Fruit fly (Drosophila melanogaster) whole organism, embryonic: ENCODE measurements around the gene Yip1d1.
A peak's percentile ranks its signal among the peaks of the same experiment; 100 is the strongest.

Experiments
- Awh ChIP-seq: fragments of 200-800 bp; sonication (Bioruptor generic); IDR thresholded peaks from 2 replicates; pipeline ENCODE4, ENCODE4 v1.3.6; 2022; ENCODE audit warnings: missing biosample characterization, missing genetic modification characterization
- Bgb ChIP-seq: fragments of 200-800 bp; sonication (Bioruptor generic); IDR thresholded peaks from 2 replicates; pipeline ENCODE4 v1.3.6; 2022; ENCODE audit warnings: missing biosample characterization, missing genetic modification characterization; ENCODE audit not compliant: partially characterized antibody
- CG1024 ChIP-seq: fragments of 200-800 bp; sonication (Bioruptor generic); IDR thresholded peaks from 2 replicates; pipeline ENCODE4 v1.3.6; 2022; ENCODE audit warnings: missing biosample characterization, missing genetic modification characterization
- CG11456 ChIP-seq: fragments of 200-800 bp; sonication (Bioruptor generic); IDR thresholded peaks from 3 replicates; pipeline ENCODE4 v1.3.6; 2022; ENCODE audit warnings: missing biosample characterization, missing genetic modification characterization
- CG11504 ChIP-seq: fragments of 200-800 bp; sonication (Bioruptor generic); optimal IDR thresholded peaks from 3 replicates; lab custom pipeline; 2019; ENCODE audit warnings: missing biosample characterization, mild to moderate bottlenecking, missing genetic modification characterization, moderate library complexity
- CG13624 ChIP-seq: fragments of 200-800 bp; sonication (Bioruptor generic); optimal IDR thresholded peaks from 2 replicates; lab custom pipeline; 2016; ENCODE audit warnings: missing biosample characterization, missing genetic modification characterization
- CG13775 ChIP-seq: fragments of 200-800 bp; sonication (Bioruptor generic); optimal IDR thresholded peaks from 3 replicates; lab custom pipeline; 2017; ENCODE audit warnings: missing biosample characterization, mild to moderate bottlenecking, missing genetic modification characterization
- CG15269 ChIP-seq: fragments of 200-800 bp; sonication (Bioruptor generic); optimal IDR thresholded peaks from 2 replicates; lab custom pipeline; 2018; ENCODE audit warnings: missing biosample characterization, mild to moderate bottlenecking, missing genetic modification characterization, moderate library complexity
- CG1602 ChIP-seq: fragments of 200-800 bp; sonication (Bioruptor generic); optimal IDR thresholded peaks from 3 replicates; lab custom pipeline; 2016; ENCODE audit warnings: missing biosample characterization, missing genetic modification characterization
- CG18011 ChIP-seq: fragments of 200-800 bp; sonication (Bioruptor generic); optimal IDR thresholded peaks from 2 replicates; lab custom pipeline; 2017; ENCODE audit warnings: missing biosample characterization, missing genetic modification characterization, mild to moderate bottlenecking, moderate library complexity, missing genotype
- CG18262 ChIP-seq: fragments of 200-800 bp; optimal IDR thresholded peaks from 3 replicates; lab custom pipeline; 2019; ENCODE audit warnings: missing biosample characterization, mild to moderate bottlenecking, missing genetic modification characterization, moderate library complexity
- CG18599 ChIP-seq: fragments of 200-800 bp; sonication (Bioruptor generic); optimal IDR thresholded peaks from 3 replicates; lab custom pipeline; 2017; ENCODE audit warnings: missing biosample characterization, missing genetic modification characterization, mild to moderate bottlenecking, moderate library complexity, missing genetic modification reagents
- CG2120 ChIP-seq: fragments of 200-800 bp; sonication (Bioruptor generic); optimal IDR thresholded peaks from 3 replicates; lab custom pipeline; 2016; ENCODE audit warnings: missing biosample characterization, missing genetic modification characterization
- CG2678 ChIP-seq: fragments of 200-800 bp; sonication (Bioruptor generic); optimal IDR thresholded peaks from 3 replicates; lab custom pipeline; 2019; ENCODE audit warnings: missing biosample characterization, mild to moderate bottlenecking, missing genetic modification characterization, moderate library complexity
- CG30431 ChIP-seq: fragments of 200-800 bp; sonication (Bioruptor generic); optimal IDR thresholded peaks from 2 replicates; lab custom pipeline; 2017; ENCODE audit warnings: missing biosample characterization, missing genetic modification characterization
- CG3847 ChIP-seq: fragments of 200-800 bp; sonication (Bioruptor generic); IDR thresholded peaks from 2 replicates; pipeline ENCODE4 v1.3.6; 2022; ENCODE audit warnings: missing biosample characterization, missing genetic modification characterization
- CG4617 ChIP-seq: fragments of 200-800 bp; sonication (Bioruptor generic); optimal IDR thresholded peaks from 3 replicates; lab custom pipeline; 2016; ENCODE audit warnings: missing biosample characterization, missing genetic modification characterization, borderline replicate concordance
- CG6813 ChIP-seq: fragments of 200-800 bp; sonication (Bioruptor generic); optimal IDR thresholded peaks from 2 replicates; lab custom pipeline; 2017; ENCODE audit warnings: missing biosample characterization, missing genetic modification characterization, mild to moderate bottlenecking, moderate library complexity, missing genetic modification reagents
- CG7556 ChIP-seq: fragments of 200-800 bp; sonication (Bioruptor generic); optimal IDR thresholded peaks from 2 replicates; lab custom pipeline; 2017; ENCODE audit warnings: missing biosample characterization, mild to moderate bottlenecking, missing genetic modification characterization
- CG7839 ChIP-seq: fragments of 200-800 bp; sonication (Bioruptor generic); optimal IDR thresholded peaks from 3 replicates; lab custom pipeline; 2018; ENCODE audit warnings: missing biosample characterization, mild to moderate bottlenecking, missing genetic modification characterization, moderate library complexity
- CG8765 ChIP-seq: fragments of 200-800 bp; sonication (Bioruptor generic); IDR thresholded peaks from 2 replicates; pipeline ENCODE4 v1.3.6; 2022; ENCODE audit warnings: missing biosample characterization, missing genetic modification characterization
- CG9609 ChIP-seq: fragments of 200-800 bp; sonication (Bioruptor generic); optimal IDR thresholded peaks from 3 replicates; lab custom pipeline; 2016; ENCODE audit warnings: missing biosample characterization, missing genetic modification characterization
- CkIIα-i1 ChIP-seq: fragments of 200-800 bp; sonication (Bioruptor generic); IDR thresholded peaks from 2 replicates; pipeline ENCODE4 v1.3.6; 2022; ENCODE audit warnings: missing biosample characterization, missing genetic modification characterization
- Dfd ChIP-seq, 2 experiments: fragments of >200 bp; optimal IDR thresholded peaks; 2 replicates each; lab custom pipeline; 2017; ENCODE audit warnings: missing biosample characterization in 2 of 2, missing genetic modification characterization in 2 of 2
- Ets65A ChIP-seq: fragments of 200-800 bp; sonication (Bioruptor generic); peaks from one replicate; lab custom pipeline; 2016; ENCODE audit warnings: missing biosample characterization, missing genetic modification characterization
- Fer2 ChIP-seq: fragments of 200-800 bp; sonication (Bioruptor generic); optimal IDR thresholded peaks from 2 replicates; lab custom pipeline; 2018; ENCODE audit warnings: missing biosample characterization, mild to moderate bottlenecking, missing genetic modification characterization, moderate library complexity
- Hmr ChIP-seq: fragments of 200-800 bp; sonication (Bioruptor generic); optimal IDR thresholded peaks from 3 replicates; lab custom pipeline; 2017; ENCODE audit warnings: mild to moderate bottlenecking, missing biosample characterization, missing genetic modification reagents, missing genetic modification characterization
- Hr3 ChIP-seq: fragments of 200-800 bp; sonication (Bioruptor generic); optimal IDR thresholded peaks from 3 replicates; lab custom pipeline; 2016; ENCODE audit warnings: missing biosample characterization, missing genetic modification characterization
- Hr51 ChIP-seq, 2 experiments: fragments of 200-800 bp; sonication (Bioruptor generic); optimal IDR thresholded peaks; 2 replicates in 1 of 2; 3 replicates in 1 of 2; lab custom pipeline; 2016 to 2018; ENCODE audit warnings: missing biosample characterization in 2 of 2, missing genetic modification characterization in 2 of 2, mild to moderate bottlenecking in 1 of 2, moderate library complexity in 1 of 2
- Lim3 ChIP-seq: fragments of 200-800 bp; sonication (Bioruptor generic); IDR thresholded peaks from 2 replicates; pipeline ENCODE4 v1.3.6; 2022; ENCODE audit warnings: missing biosample characterization, missing genetic modification characterization
- Med ChIP-seq: fragments of 200-800 bp; sonication (Bioruptor generic); peaks from one replicate; lab custom pipeline; 2016; ENCODE audit warnings: missing biosample characterization, missing genetic modification characterization, mild to moderate bottlenecking, inconsistent platforms, moderate library complexity
- Meics ChIP-seq: fragments of 200-800 bp; sonication (Bioruptor generic); optimal IDR thresholded peaks from 2 replicates; lab custom pipeline; 2017; ENCODE audit warnings: missing biosample characterization, mild to moderate bottlenecking, missing genetic modification characterization
- Neu2 ChIP-seq: fragments of 200-800 bp; sonication (Bioruptor generic); optimal IDR thresholded peaks from 3 replicates; lab custom pipeline; 2016; ENCODE audit warnings: missing biosample characterization, missing genetic modification characterization, borderline replicate concordance
- Nf-YC ChIP-seq: fragments of 200-800 bp; optimal IDR thresholded peaks from 3 replicates; lab custom pipeline; 2019; ENCODE audit warnings: missing biosample characterization, mild to moderate bottlenecking, missing genetic modification characterization, moderate library complexity
- Ptx1 ChIP-seq: fragments of 200-800 bp; sonication (Bioruptor generic); IDR thresholded peaks from 2 replicates; pipeline ENCODE4 v1.3.6; 2022; ENCODE audit warnings: missing biosample characterization, missing genetic modification characterization
- al ChIP-seq: fragments of 200-800 bp; sonication (Bioruptor generic); IDR thresholded peaks from 2 replicates; pipeline ENCODE4 v1.3.6; 2022; ENCODE audit warnings: missing biosample characterization, missing genetic modification characterization
- bab2 ChIP-seq: fragments of 200-800 bp; sonication (Bioruptor generic); optimal IDR thresholded peaks from 2 replicates; lab custom pipeline; 2016; ENCODE audit warnings: missing biosample characterization, missing genetic modification characterization
- chm ChIP-seq: fragments of 200-800 bp; sonication (Bioruptor generic); IDR thresholded peaks from 2 replicates; pipeline ENCODE4 v1.3.6; 2022; ENCODE audit warnings: missing biosample characterization, missing genetic modification characterization
- dmrt99B ChIP-seq: fragments of 200-800 bp; sonication (Bioruptor generic); optimal IDR thresholded peaks from 2 replicates; lab custom pipeline; 2018; ENCODE audit warnings: missing biosample characterization, mild to moderate bottlenecking, missing genetic modification characterization, moderate library complexity
- dysf ChIP-seq: fragments of 200-800 bp; sonication (Bioruptor generic); IDR thresholded peaks from 3 replicates; pipeline ENCODE4 v1.3.6; 2022; ENCODE audit warnings: missing biosample characterization, missing genetic modification characterization
- ems ChIP-seq: fragments of 200-800 bp; sonication (Bioruptor generic); optimal IDR thresholded peaks from 3 replicates; lab custom pipeline; 2016; ENCODE audit warnings: missing biosample characterization, missing genetic modification characterization
- fd96Cb ChIP-seq: fragments of 200-800 bp; sonication (Bioruptor generic); optimal IDR thresholded peaks from 2 replicates; lab custom pipeline; 2018; ENCODE audit warnings: missing biosample characterization, mild to moderate bottlenecking, missing genetic modification characterization, moderate library complexity
- kah ChIP-seq: fragments of 200-800 bp; sonication (Bioruptor generic); optimal IDR thresholded peaks from 2 replicates; lab custom pipeline; 2018; ENCODE audit warnings: missing biosample characterization, mild to moderate bottlenecking, missing genetic modification characterization
- otp ChIP-seq: fragments of 200-800 bp; sonication (Bioruptor generic); IDR thresholded peaks from 3 replicates; pipeline ENCODE4, ENCODE4 v1.3.6; 2022; ENCODE audit warnings: missing biosample characterization, missing genetic modification characterization
- row ChIP-seq: fragments of 200-800 bp; sonication (Bioruptor generic); IDR thresholded peaks from 3 replicates; pipeline ENCODE4 v1.3.6; 2022; ENCODE audit warnings: missing biosample characterization, missing genetic modification characterization
- sens ChIP-seq: fragments of 200-800 bp; sonication (Bioruptor generic); peaks from one replicate; lab custom pipeline; 2016; ENCODE audit warnings: missing biosample characterization, missing genetic modification characterization
- sisA ChIP-seq: fragments of 200-800 bp; sonication (Bioruptor generic); IDR thresholded peaks from 2 replicates; pipeline ENCODE4 v1.3.6; 2022; ENCODE audit warnings: missing biosample characterization, missing genetic modification characterization
- slbo ChIP-seq: fragments of 200-800 bp; sonication (Bioruptor generic); IDR thresholded peaks from 2 replicates; pipeline ENCODE4 v1.3.6; 2022; ENCODE audit warnings: missing biosample characterization, missing genetic modification characterization
- ssp ChIP-seq: fragments of 200-800 bp; sonication (Bioruptor generic); IDR thresholded peaks from 2 replicates; pipeline ENCODE4 v1.3.6; 2022; ENCODE audit warnings: missing biosample characterization, missing genetic modification characterization
- sug ChIP-seq: fragments of 200-800 bp; optimal IDR thresholded peaks from 2 replicates; lab custom pipeline; 2019; ENCODE audit warnings: missing biosample characterization, mild to moderate bottlenecking, missing genetic modification characterization, moderate library complexity
- trh ChIP-seq: fragments of 200-800 bp; sonication (Bioruptor generic); optimal IDR thresholded peaks from 2 replicates; lab custom pipeline; 2016; ENCODE audit warnings: missing biosample characterization, missing genetic modification characterization
- vnd ChIP-seq: fragments of 200-800 bp; sonication (Bioruptor generic); IDR thresholded peaks from 3 replicates; pipeline ENCODE4 v1.3.6; 2022; ENCODE audit warnings: missing biosample characterization, missing genetic modification characterization; ENCODE audit not compliant: partially characterized antibody

Gene Yip1d1

DNA sequence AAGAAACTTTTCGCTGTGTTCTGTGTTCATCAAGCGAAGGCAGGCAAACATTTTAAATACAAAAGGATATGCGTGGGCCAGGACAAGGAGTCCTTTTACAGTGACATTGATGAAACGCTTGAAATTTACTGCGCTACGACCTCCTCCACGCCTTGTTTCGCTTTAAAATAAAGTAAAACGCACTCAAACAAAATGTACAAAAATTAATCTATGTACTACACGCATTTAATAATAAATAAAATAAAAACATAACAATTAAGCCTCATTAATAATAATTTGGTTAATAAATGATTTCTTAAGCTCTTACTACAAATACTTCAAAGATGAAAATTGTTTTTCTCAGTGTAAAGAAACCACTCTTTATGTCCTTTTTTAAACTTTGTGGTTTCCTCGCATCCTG lies 15.4 kb downstream of the Yip1d1 start:
- TF ChIP-seq Dfd (GFP tag; optimal IDR thresholded peaks at IDR 0.05; lab: Kevin White, UChicago) (no peak), CG1602 (GFP tag; lab: Kevin White, UChicago) (no peak), Hr3 (GFP tag; lab: Kevin White, UChicago) (no peak), CG18262 (tag; lab: Kevin White, UChicago) (no peak), Fer2 (tag; lab: Kevin White, UChicago) (no peak), otp (GFP tag; lab: Robert Waterston, UW) (no peak), sens (GFP tag; lab: Kevin White, UChicago) (peak; percentile 37), fd96Cb (no peak), CG8765 (no peak), sug (tag; lab: Kevin White, UChicago) (no peak), Hmr (GFP tag; lab: Kevin White, UChicago) (peak; percentile 11), chm (no peak), CG18011 (GFP tag; lab: Kevin White, UChicago) (no peak), Hr51 (GFP tag; optimal IDR thresholded peaks at IDR 0.05; lab: Kevin White, UChicago) (peak in 1 of 2 experiments; percentile 23), Med (GFP tag; lab: Kevin White, UChicago) (no peak), CG7839 (tag; lab: Kevin White, UChicago) (peak; percentile 20), dysf (GFP tag; lab: Robert Waterston, UW) (0 out of 3 replicates have a peak, but pooled peaks have one; percentile 25), CG11456 (GFP tag; lab: Robert Waterston, UW) (no peak), bab2 (GFP tag; lab: Kevin White, UChicago) (no peak), CG9609 (no peak), Awh (no peak), CG13775 (GFP tag; lab: Kevin White, UChicago) (no peak), CG3847 (GFP tag; lab: Robert Waterston, UW) (no peak), CG6813 (GFP tag; lab: Kevin White, UChicago) (no peak), slbo (GFP tag; lab: Robert Waterston, UW) (no peak), dmrt99B (peak; percentile 15), trh (GFP tag; lab: Kevin White, UChicago) (no peak), CG4617 (GFP tag; lab: Kevin White, UChicago) (no peak), vnd (GFP tag; lab: Robert Waterston, UW) (no peak), Bgb (GFP tag; lab: Robert Waterston, UW) (no peak), Lim3 (GFP tag; lab: Robert Waterston, UW) (no peak), CkIIα-i1 (GFP tag; lab: Robert Waterston, UW) (no peak), Neu2 (GFP tag; lab: Kevin White, UChicago) (no peak), Ets65A (GFP tag; lab: Kevin White, UChicago) (no peak), sisA (no peak), CG30431 (GFP tag; lab: Kevin White, UChicago) (no peak), CG1024 (GFP tag; lab: Robert Waterston, UW) (no peak), CG18599 (GFP tag; lab: Kevin White, UChicago) (peak; percentile 53), ssp (GFP tag; lab: Robert Waterston, UW) (no peak), CG2678 (peak; percentile 51), CG2120 (GFP tag; lab: Kevin White, UChicago) (peak; percentile 1), kah (GFP tag; lab: Kevin White, UChicago) (no peak), CG13624 (GFP tag; lab: Kevin White, UChicago) (no peak), CG15269 (tag; lab: Kevin White, UChicago) (no peak), al (GFP tag; lab: Robert Waterston, UW) (no peak), Nf-YC (tag; lab: Kevin White, UChicago) (no peak), ems (GFP tag; lab: Kevin White, UChicago) (no peak), Meics (GFP tag; lab: Kevin White, UChicago) (peak; percentile 15), row (GFP tag; lab: Robert Waterston, UW) (peak; percentile 28; the same call in 1 of the 3 replicates), CG11504 (tag; lab: Kevin White, UChicago) (peak; percentile 28), Ptx1 (GFP tag; lab: Robert Waterston, UW) (no peak), CG7556 (GFP tag; lab: Kevin White, UChicago) (peak; percentile 33)
